Fruit fly (Drosophila melanogaster) whole organism, embryonic: ENCODE data around the gene apn.

Source experiments
- Asciz ChIP-seq: fragments of 200-800 bp; sonication (Bioruptor generic); optimal IDR thresholded peaks from 2 replicates; lab custom pipeline; 2017; ENCODE audit warnings: missing biosample characterization, mild to moderate bottlenecking, missing genetic modification characterization, missing genetic modification reagents
- Atf-2 ChIP-seq: fragments of 200-800 bp; sonication (Bioruptor generic); optimal IDR thresholded peaks from 2 replicates; lab custom pipeline; 2016; ENCODE audit warnings: missing biosample characterization, missing genetic modification characterization
- Awh ChIP-seq: fragments of 200-800 bp; sonication (Bioruptor generic); IDR thresholded peaks from 2 replicates; pipeline ENCODE4, ENCODE4 v1.3.6; 2022; ENCODE audit warnings: missing biosample characterization, missing genetic modification characterization
- BEAF-32 ChIP-seq: fragments of 200-800 bp; sonication (Bioruptor generic); optimal IDR thresholded peaks from 3 replicates; lab custom pipeline; 2017; ENCODE audit warnings: missing biosample characterization, missing genetic modification characterization, mild to moderate bottlenecking, moderate library complexity, missing genetic modification reagents
- Bteb2 ChIP-seq: fragments of 200-800 bp; sonication (Bioruptor generic); optimal IDR thresholded peaks from 2 replicates; lab custom pipeline; 2016; ENCODE audit warnings: missing biosample characterization, missing genetic modification characterization
- CG10209 ChIP-seq: fragments of 200-800 bp; sonication (Bioruptor generic); optimal IDR thresholded peaks from 3 replicates; lab custom pipeline; 2017; ENCODE audit warnings: missing biosample characterization, mild to moderate bottlenecking, missing genetic modification characterization, missing genetic modification reagents
- CG11093 ChIP-seq: fragments of 200-800 bp; sonication (Bioruptor generic); IDR thresholded peaks from 3 replicates; pipeline ENCODE4 v1.3.6; 2022; ENCODE audit warnings: missing biosample characterization, missing genetic modification characterization
- CG11247 ChIP-seq: fragments of 200-800 bp; sonication (Bioruptor generic); IDR thresholded peaks from 2 replicates; pipeline ENCODE4 v1.3.6; 2022; ENCODE audit warnings: missing biosample characterization, missing genetic modification characterization
- CG12659 ChIP-seq: fragments of 200-800 bp; sonication (Bioruptor generic); optimal IDR thresholded peaks from 3 replicates; lab custom pipeline; 2017; ENCODE audit warnings: mild to moderate bottlenecking, missing biosample characterization, missing genetic modification reagents, missing genetic modification characterization
- CG13424 ChIP-seq: fragments of 200-800 bp; sonication (Bioruptor generic); optimal IDR thresholded peaks from 2 replicates; lab custom pipeline; 2019; ENCODE audit warnings: missing biosample characterization, mild to moderate bottlenecking, missing genetic modification characterization, moderate library complexity
- CG15269 ChIP-seq: fragments of 200-800 bp; sonication (Bioruptor generic); optimal IDR thresholded peaks from 2 replicates; lab custom pipeline; 2018; ENCODE audit warnings: missing biosample characterization, mild to moderate bottlenecking, missing genetic modification characterization, moderate library complexity
- CG15479 ChIP-seq: fragments of 200-800 bp; sonication (Bioruptor generic); optimal IDR thresholded peaks from 3 replicates; lab custom pipeline; 2019; ENCODE audit warnings: missing biosample characterization, mild to moderate bottlenecking, missing genetic modification characterization, moderate library complexity
- CG15696 ChIP-seq: fragments of 200-800 bp; sonication (Bioruptor generic); optimal IDR thresholded peaks from 2 replicates; lab custom pipeline; 2019; ENCODE audit warnings: missing biosample characterization, mild to moderate bottlenecking, missing genetic modification characterization, moderate library complexity
- CG16813 ChIP-seq: fragments of 200-800 bp; sonication (Bioruptor generic); IDR thresholded peaks from 3 replicates; pipeline ENCODE4 v1.3.6; 2022; ENCODE audit warnings: missing biosample characterization, missing genetic modification characterization; ENCODE audit not compliant: partially characterized antibody
- CG18476 ChIP-seq: fragments of 200-800 bp; sonication (Bioruptor generic); optimal IDR thresholded peaks from 2 replicates; lab custom pipeline; 2016; ENCODE audit warnings: missing biosample characterization, mild to moderate bottlenecking, missing genetic modification characterization
- CG2120 ChIP-seq: fragments of 200-800 bp; sonication (Bioruptor generic); optimal IDR thresholded peaks from 3 replicates; lab custom pipeline; 2016; ENCODE audit warnings: missing biosample characterization, missing genetic modification characterization
- CG31224 ChIP-seq: fragments of 200-800 bp; sonication (Bioruptor generic); IDR thresholded peaks from 2 replicates; pipeline ENCODE4 v1.3.6; 2022; ENCODE audit warnings: missing biosample characterization, missing genetic modification characterization
- CG32772 ChIP-seq: fragments of 200-800 bp; sonication (Bioruptor generic); IDR thresholded peaks from 2 replicates; pipeline ENCODE4 v1.3.6; 2022; ENCODE audit warnings: missing biosample characterization, missing genetic modification characterization
- CG6272 ChIP-seq: fragments of 200-800 bp; sonication (Bioruptor generic); IDR thresholded peaks from 2 replicates; pipeline ENCODE4 v1.3.6; 2022; ENCODE audit warnings: missing biosample characterization, missing genetic modification characterization
- CG6654 ChIP-seq: fragments of 200-800 bp; sonication (Bioruptor generic); optimal IDR thresholded peaks from 2 replicates; lab custom pipeline; 2017; ENCODE audit warnings: missing biosample characterization, mild to moderate bottlenecking, missing genetic modification characterization
- CG7556 ChIP-seq: fragments of 200-800 bp; sonication (Bioruptor generic); optimal IDR thresholded peaks from 2 replicates; lab custom pipeline; 2017; ENCODE audit warnings: missing biosample characterization, mild to moderate bottlenecking, missing genetic modification characterization
- CG9609 ChIP-seq: fragments of 200-800 bp; sonication (Bioruptor generic); optimal IDR thresholded peaks from 3 replicates; lab custom pipeline; 2016; ENCODE audit warnings: missing biosample characterization, missing genetic modification characterization
- CG9727 ChIP-seq: fragments of 200-800 bp; sonication (Bioruptor generic); optimal IDR thresholded peaks from 3 replicates; lab custom pipeline; 2017; ENCODE audit warnings: missing biosample characterization, mild to moderate bottlenecking, missing genetic modification characterization
- Chrac-16 ChIP-seq: fragments of 200-800 bp; sonication (Bioruptor generic); optimal IDR thresholded peaks from 3 replicates; lab custom pipeline; 2016; ENCODE audit warnings: missing biosample characterization, missing genetic modification characterization
- CkIIα-i1 ChIP-seq: fragments of 200-800 bp; sonication (Bioruptor generic); IDR thresholded peaks from 2 replicates; pipeline ENCODE4 v1.3.6; 2022; ENCODE audit warnings: missing biosample characterization, missing genetic modification characterization
- Dad ChIP-seq: fragments of 200-800 bp; sonication (Bioruptor generic); optimal IDR thresholded peaks from 3 replicates; lab custom pipeline; 2016; ENCODE audit warnings: missing biosample characterization, missing genetic modification characterization
- Eip74EF ChIP-seq, 2 experiments: fragments of 200-800 bp in 1 of 2; fragments of >200 bp in 1 of 2; sonication (Bioruptor generic) in 1 of 2; optimal IDR thresholded peaks; 2 replicates each; lab custom pipeline; 2017 to 2019; ENCODE audit warnings: missing biosample characterization in 2 of 2, missing genetic modification characterization in 2 of 2, mild to moderate bottlenecking in 1 of 2, moderate library complexity in 1 of 2
- H2.0 ChIP-seq: fragments of 200-800 bp; sonication (Bioruptor generic); IDR thresholded peaks from 2 replicates; pipeline ENCODE4 v1.3.6; 2022; ENCODE audit warnings: missing biosample characterization, missing genetic modification characterization
- HLH3B ChIP-seq: fragments of 200-800 bp; sonication (Bioruptor generic); IDR thresholded peaks from 2 replicates; pipeline ENCODE4 v1.3.6; 2022; ENCODE audit warnings: missing biosample characterization, missing genetic modification characterization
- HLH54F ChIP-seq: fragments of 200-800 bp; sonication (Bioruptor generic); optimal IDR thresholded peaks from 3 replicates; lab custom pipeline; 2016; ENCODE audit warnings: missing biosample characterization, missing genetic modification characterization
- Mrtf ChIP-seq: fragments of 200-800 bp; sonication (Bioruptor generic); IDR thresholded peaks from 3 replicates; pipeline ENCODE4 v1.3.6; 2022; ENCODE audit warnings: missing biosample characterization, missing genetic modification characterization
- Opbp ChIP-seq: fragments of 200-800 bp; sonication (Bioruptor generic); IDR thresholded peaks from 3 replicates; pipeline ENCODE4 v1.3.6; 2022; ENCODE audit warnings: missing biosample characterization, missing genetic modification characterization; ENCODE audit not compliant: partially characterized antibody
- Spps ChIP-seq: fragments of 200-800 bp; sonication (Bioruptor generic); optimal IDR thresholded peaks from 2 replicates; lab custom pipeline; 2018; ENCODE audit warnings: missing biosample characterization, mild to moderate bottlenecking, missing genetic modification characterization
- YL-1 ChIP-seq: fragments of 200-800 bp; sonication (Bioruptor generic); optimal IDR thresholded peaks from 3 replicates; lab custom pipeline; 2017; ENCODE audit warnings: missing biosample characterization, mild to moderate bottlenecking, missing genetic modification characterization
- br ChIP-seq: fragments of >200 bp; optimal IDR thresholded peaks from 2 replicates; lab custom pipeline; 2017
- chn ChIP-seq: fragments of 200-800 bp; sonication (Bioruptor generic); optimal IDR thresholded peaks from 2 replicates; lab custom pipeline; 2016; ENCODE audit warnings: missing biosample characterization, missing genetic modification characterization
- dysf ChIP-seq: fragments of 200-800 bp; sonication (Bioruptor generic); IDR thresholded peaks from 3 replicates; pipeline ENCODE4 v1.3.6; 2022; ENCODE audit warnings: missing biosample characterization, missing genetic modification characterization
- grn ChIP-seq: fragments of 200-800 bp; sonication (Bioruptor generic); optimal IDR thresholded peaks from 3 replicates; lab custom pipeline; 2017; ENCODE audit warnings: missing biosample characterization, missing genetic modification characterization
- gt ChIP-seq: fragments of 200-800 bp; sonication (Bioruptor generic); IDR thresholded peaks from 2 replicates; pipeline ENCODE4 v1.3.6; 2022; ENCODE audit warnings: missing biosample characterization, missing genetic modification characterization
- jigr1 ChIP-seq: fragments of 200-800 bp; sonication (Bioruptor generic); IDR thresholded peaks from 3 replicates; pipeline ENCODE4 v1.3.6; 2022; ENCODE audit warnings: missing biosample characterization, missing genetic modification characterization
- lbe ChIP-seq: fragments of 200-800 bp; sonication (Bioruptor generic); optimal IDR thresholded peaks from 2 replicates; lab custom pipeline; 2016; ENCODE audit warnings: missing biosample characterization, mild to moderate bottlenecking, missing genetic modification characterization
- mam ChIP-seq: fragments of 200-800 bp; sonication (Bioruptor generic); optimal IDR thresholded peaks from 3 replicates; lab custom pipeline; 2016; ENCODE audit warnings: missing biosample characterization, missing genetic modification characterization
- mld ChIP-seq: fragments of 200-800 bp; sonication (Bioruptor generic); IDR thresholded peaks from 3 replicates; pipeline ENCODE4 v1.3.6; 2022; ENCODE audit warnings: missing biosample characterization, missing genetic modification characterization; ENCODE audit not compliant: partially characterized antibody
- p53 ChIP-seq: fragments of 200-800 bp; sonication (Bioruptor generic); optimal IDR thresholded peaks from 2 replicates; lab custom pipeline; 2016; ENCODE audit warnings: missing biosample characterization, missing genetic modification characterization
- pros ChIP-seq: fragments of 200-800 bp; sonication (Bioruptor generic); optimal IDR thresholded peaks from 3 replicates; lab custom pipeline; 2019; ENCODE audit warnings: missing biosample characterization, mild to moderate bottlenecking, missing genetic modification characterization, moderate library complexity
- psq ChIP-seq: fragments of 200-800 bp; sonication (Bioruptor generic); optimal IDR thresholded peaks from 2 replicates; lab custom pipeline; 2017; ENCODE audit warnings: missing biosample characterization, missing genetic modification characterization
- rib ChIP-seq: fragments of 200-800 bp; sonication (Bioruptor generic); IDR thresholded peaks from 2 replicates; pipeline ENCODE4 v1.3.6; 2022; ENCODE audit warnings: missing biosample characterization, missing genetic modification characterization
- sim ChIP-seq: fragments of 200-800 bp; sonication (Bioruptor generic); IDR thresholded peaks from 2 replicates; pipeline ENCODE4 v1.3.6; 2022; ENCODE audit warnings: missing biosample characterization, missing genetic modification characterization
- so ChIP-seq: fragments of 200-800 bp; sonication (Bioruptor generic); IDR thresholded peaks from 3 replicates; pipeline ENCODE4 v1.3.6; 2022; ENCODE audit warnings: missing biosample characterization, missing genetic modification characterization
- tup ChIP-seq: fragments of 200-800 bp; sonication (Bioruptor generic); optimal IDR thresholded peaks from 2 replicates; lab custom pipeline; 2016; ENCODE audit warnings: missing biosample characterization, mild to moderate bottlenecking, missing genetic modification characterization, moderate library complexity
- zen ChIP-seq: fragments of 200-800 bp; sonication (Bioruptor generic); optimal IDR thresholded peaks from 3 replicates; lab custom pipeline; 2018; ENCODE audit warnings: missing biosample characterization, mild to moderate bottlenecking, missing genetic modification characterization, moderate library complexity

The apn gene

dm6 chr3R:13260114-13260673 is 28.4 kb downstream of the apn start, which contains the start of gene CG11686 (continued):
- no peak for TF ChIP-seq CkIIα-i1 (GFP tag; lab: Robert Waterston, UW)
- TF ChIP-seq Chrac-16: no peak
- no peak for TF ChIP-seq Spps (tag; lab: Kevin White, UChicago)
- no peak for TF ChIP-seq CG6654 (GFP tag; lab: Kevin White, UChicago)
- no peak for TF ChIP-seq CG15269 (tag; lab: Kevin White, UChicago)
- peak; percentile 48 for TF ChIP-seq CG2120
- TF ChIP-seq Dad (GFP tag; lab: Kevin White, UChicago): peak; percentile 4
- TF ChIP-seq CG12659 (GFP tag; lab: Kevin White, UChicago): peak; percentile 13
- TF ChIP-seq CG6272 (GFP tag; lab: Robert Waterston, UW): 0 out of 2 replicates have a peak, but pooled peaks have one; percentile 11
- TF ChIP-seq gt: no peak
- no peak for TF ChIP-seq CG31224 (GFP tag; lab: Robert Waterston, UW)
- no peak for TF ChIP-seq br (lab: Kevin White, UChicago)
- no peak for TF ChIP-seq psq (GFP tag; lab: Kevin White, UChicago)
- no peak for TF ChIP-seq Bteb2 (GFP tag; lab: Kevin White, UChicago)
- TF ChIP-seq CG10209 (GFP tag; lab: Kevin White, UChicago): no peak
- peak; percentile 98 for TF ChIP-seq CG18476 (GFP tag; lab: Kevin White, UChicago)
- no peak for TF ChIP-seq CG13424 (tag; lab: Kevin White, UChicago)
- TF ChIP-seq CG32772: no peak
- no peak for TF ChIP-seq CG7556 (GFP tag; lab: Kevin White, UChicago)
- no peak for TF ChIP-seq Awh (GFP tag; lab: Robert Waterston, UW)
- TF ChIP-seq zen: no peak
- TF ChIP-seq sim (GFP tag; lab: Robert Waterston, UW): no peak
- TF ChIP-seq lbe (GFP tag; lab: Kevin White, UChicago): no peak
- TF ChIP-seq rib (GFP tag; lab: Robert Waterston, UW): 0 out of 2 replicates have a peak, but pooled peaks have one; percentile 16
- no peak for TF ChIP-seq H2.0 (GFP tag; lab: Robert Waterston, UW)
- no peak; the same call in 2 of the 3 replicates for TF ChIP-seq dysf (GFP tag; lab: Robert Waterston, UW)
- no peak for TF ChIP-seq grn (GFP tag; lab: Kevin White, UChicago)
- TF ChIP-seq CG9609 (GFP tag; lab: Kevin White, UChicago): no peak
- no peak for TF ChIP-seq Asciz (GFP tag; lab: Kevin White, UChicago)
- no peak for TF ChIP-seq YL-1 (GFP tag; lab: Kevin White, UChicago)
- TF ChIP-seq chn (GFP tag; lab: Kevin White, UChicago): no peak
- TF ChIP-seq CG11247: no peak
- TF ChIP-seq mld (GFP tag; lab: Robert Waterston, UW): no peak
- no peak for TF ChIP-seq Atf-2 (GFP tag; lab: Kevin White, UChicago)
- no peak for TF ChIP-seq CG11093 (GFP tag; lab: Robert Waterston, UW)
- no peak for TF ChIP-seq tup
- no peak for TF ChIP-seq Mrtf (GFP tag; lab: Robert Waterston, UW)
- no peak for TF ChIP-seq p53 (GFP tag; lab: Kevin White, UChicago)
- no peak for TF ChIP-seq CG15696
- no peak for TF ChIP-seq CG9727
- TF ChIP-seq mam (GFP tag; lab: Kevin White, UChicago): no peak
- TF ChIP-seq HLH3B (GFP tag; lab: Robert Waterston, UW): no peak
- no peak for TF ChIP-seq so (GFP tag; lab: Robert Waterston, UW)
- no peak for TF ChIP-seq Opbp
- no peak for TF ChIP-seq CG15479 (GFP tag; lab: Kevin White, UChicago)
- TF ChIP-seq HLH54F (GFP tag; lab: Kevin White, UChicago): no peak
- TF ChIP-seq Eip74EF (GFP tag; optimal IDR thresholded peaks at IDR 0.05; lab: Kevin White, UChicago): no peak
- no peak for TF ChIP-seq jigr1 (GFP tag; lab: Robert Waterston, UW)
- TF ChIP-seq CG16813 (GFP tag; lab: Robert Waterston, UW): no peak
- TF ChIP-seq pros: no peak
- no peak for TF ChIP-seq BEAF-32
